Fruit fly (Drosophila melanogaster): Measurements from ENCODE around the gene nerfin-2.

DNA sequence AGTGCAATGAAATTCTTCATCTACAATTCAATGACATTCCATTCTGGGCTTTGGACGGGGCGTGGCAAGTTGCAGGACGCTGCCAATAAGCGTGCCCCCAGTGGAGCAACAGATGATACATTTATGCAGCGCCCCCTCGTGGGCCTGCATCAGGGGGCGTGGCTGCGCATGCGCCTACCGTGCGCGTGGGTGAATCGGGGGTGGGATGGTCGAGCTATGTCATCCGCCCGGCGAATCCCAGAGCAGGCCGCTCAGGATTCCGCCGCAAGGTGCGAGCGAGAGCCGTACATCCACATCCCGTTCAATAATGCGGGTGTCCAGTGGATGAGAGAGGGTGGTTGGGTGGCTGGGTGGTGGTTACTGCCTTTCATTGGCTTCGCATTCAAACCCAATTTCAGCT, 722 bp upstream of the nerfin-2 start:
- TF ChIP-seq pan (optimal IDR thresholded peaks at IDR 0.05) (no peak), psq (optimal IDR thresholded peaks at IDR 0.05) (no peak), usp (GFP tag; optimal IDR thresholded peaks at IDR 0.05) (no peak), EcR (GFP tag; optimal IDR thresholded peaks at IDR 0.05) (no peak)

Data from whole organism.